Worm (Caenorhabditis elegans) whole organism, L4/young adult: ENCODE measurements around the gene nhr-247.
"Not testable (repeated sequence)": the region's sequence is repeated elsewhere in the genome, so short reads cannot be mapped to it uniquely, and the experiment has no call there.

ENCODE experiments used
- W03F9.2 ChIP-seq: fragments of 150-350 bp; optimal IDR thresholded peaks from 2 replicates; lab custom pipeline; 2014; ENCODE audit warnings: missing biosample characterization, missing genetic modification characterization
- dao-5 ChIP-seq: sonication (generic microtip); optimal IDR thresholded peaks from 2 replicates; lab custom pipeline; 2016; ENCODE audit warnings: missing genotype, missing genetic modification characterization, moderate library complexity, missing compliant biosample characterization
- him-1 ChIP-seq: sonication (generic microtip); optimal IDR thresholded peaks from 2 replicates; lab custom pipeline; 2016; ENCODE audit warnings: missing genotype, missing genetic modification reagents, missing genetic modification characterization, missing compliant biosample characterization

- TF ChIP-seq him-1, dao-5, W03F9.2 (tag; lab: Kevin White, UChicago): not testable (repeated sequence)
These were observed 38.6 kb downstream of the nhr-247 start, which contains the start of gene ech-1.1 for ce11 chrV:15361412-15361811.
